Fruit fly (Drosophila melanogaster) whole organism, prepupa: ENCODE measurements around the gene CG11162.

Source experiments
- Blimp-1 ChIP-seq: fragments of 200-800 bp; sonication (Bioruptor generic); optimal IDR thresholded peaks from 3 replicates; lab custom pipeline; 2017; ENCODE audit warnings: missing biosample characterization, missing genetic modification characterization, mild to moderate bottlenecking, moderate library complexity, missing genetic modification reagents
- CG11294 ChIP-seq: fragments of 200-800 bp; sonication (Bioruptor generic); IDR thresholded peaks from 2 replicates; pipeline ENCODE4 v1.3.6; 2022; ENCODE audit warnings: missing biosample characterization, missing genetic modification characterization
- CG15336 ChIP-seq: fragments of 200-800 bp; sonication (Bioruptor generic); IDR thresholded peaks from 2 replicates; pipeline ENCODE4 v1.3.6; 2022; ENCODE audit warnings: missing biosample characterization, missing genetic modification characterization
- CG16779 ChIP-seq: fragments of 200-800 bp; sonication (Bioruptor generic); optimal IDR thresholded peaks from 3 replicates; lab custom pipeline; 2017; ENCODE audit warnings: missing biosample characterization, mild to moderate bottlenecking, missing genetic modification characterization
- CG7368 ChIP-seq: fragments of 200-800 bp; sonication (Bioruptor generic); optimal IDR thresholded peaks from 3 replicates; lab custom pipeline; 2016; ENCODE audit warnings: missing biosample characterization, missing genetic modification characterization
- Eip75B ChIP-seq: fragments of 200-800 bp; sonication (Bioruptor generic); optimal IDR thresholded peaks from 3 replicates; lab custom pipeline; 2016; ENCODE audit warnings: missing biosample characterization, missing genetic modification characterization
- Smox ChIP-seq: fragments of 200-800 bp; sonication (Bioruptor generic); optimal IDR thresholded peaks from 3 replicates; lab custom pipeline; 2016; ENCODE audit warnings: missing biosample characterization, missing genetic modification characterization
- cyc ChIP-seq: fragments of 200-800 bp; sonication (Bioruptor generic); optimal IDR thresholded peaks from 3 replicates; lab custom pipeline; 2016; ENCODE audit warnings: missing biosample characterization, missing genetic modification characterization
- dac ChIP-seq: fragments of 200-800 bp; sonication (Bioruptor generic); optimal IDR thresholded peaks from 2 replicates; lab custom pipeline; 2017; ENCODE audit warnings: missing biosample characterization, mild to moderate bottlenecking, missing genetic modification characterization
- fkh ChIP-seq: fragments of 200-800 bp; sonication (Bioruptor generic); optimal IDR thresholded peaks from 3 replicates; lab custom pipeline; 2017; ENCODE audit warnings: missing biosample characterization, mild to moderate bottlenecking, missing genetic modification characterization, moderate library complexity
- lz ChIP-seq: fragments of 200-800 bp; sonication (Bioruptor generic); optimal IDR thresholded peaks from 3 replicates; lab custom pipeline; 2016; ENCODE audit warnings: missing biosample characterization, missing genetic modification characterization

dm6 chrX:13699666-13700065, 23.0 kb downstream of the CG11162 start:
- no peak for TF ChIP-seq fkh (GFP tag; lab: Kevin White, UChicago)
- no peak for TF ChIP-seq CG16779 (tag; lab: Kevin White, UChicago)
- no peak for TF ChIP-seq lz (GFP tag; lab: Kevin White, UChicago)
- TF ChIP-seq CG7368 = no peak
- no peak for TF ChIP-seq cyc (GFP tag; lab: Kevin White, UChicago)
- TF ChIP-seq Eip75B = no peak
- TF ChIP-seq Blimp-1 (GFP tag; lab: Kevin White, UChicago) = no peak
- TF ChIP-seq CG11294 (GFP tag; lab: Robert Waterston, UW) = no peak
- TF ChIP-seq dac (GFP tag; lab: Kevin White, UChicago) = no peak
- no peak for TF ChIP-seq Smox (GFP tag; lab: Kevin White, UChicago)
- no peak for TF ChIP-seq CG15336 (GFP tag; lab: Robert Waterston, UW)
